Worm (Caenorhabditis elegans): Measurements from ENCODE around the gene C49C3.11.
A peak's percentile ranks its signal among the peaks of the same experiment; 100 is the strongest.

C49C3.11 gene

DNA sequence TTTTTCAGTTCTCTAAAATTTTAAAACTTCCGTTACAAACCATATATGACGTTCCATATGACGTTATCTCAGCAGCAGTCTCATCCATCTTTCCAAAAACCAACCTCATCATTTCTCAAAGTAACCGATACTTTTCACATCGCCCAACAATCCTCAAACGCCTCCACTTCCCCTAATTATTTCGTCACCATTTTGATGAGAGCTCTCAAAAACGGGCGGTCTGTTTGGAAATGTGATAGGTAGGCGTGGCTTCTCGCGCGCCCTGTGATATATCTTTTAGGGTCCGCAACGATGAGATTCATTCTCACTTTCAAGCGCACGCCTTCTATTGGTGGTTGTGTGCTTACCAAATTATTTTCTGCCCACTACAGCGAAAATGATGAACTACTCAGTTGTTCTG lies 24.7 kb downstream of the C49C3.11 start, which contains the start of gene trh-1:
TSS of gene trh-1 (plus strand) at position 301 of the 400 bp plus-strand sequence.
- no peak for TF ChIP-seq ZK546.5 (tag; optimal IDR thresholded peaks at IDR 0.05)
- no peak for TF ChIP-seq egl-27 (tag; optimal IDR thresholded peaks at IDR 0.05)
- no peak for TF ChIP-seq pha-4 (tag; optimal IDR thresholded peaks at IDR 0.05)
- no peak for TF ChIP-seq R02D3.7 (tag; optimal IDR thresholded peaks at IDR 0.05)
- TF ChIP-seq sea-2 (GFP tag; optimal IDR thresholded peaks at IDR 0.05), result no peak
- TF ChIP-seq aly-2 (tag; optimal IDR thresholded peaks at IDR 0.05), result no peak
- no peak for TF ChIP-seq mdl-1 (tag; optimal IDR thresholded peaks at IDR 0.05)
- no peak for TF ChIP-seq nhr-25 (tag; optimal IDR thresholded peaks at IDR 0.05)
- no peak for TF ChIP-seq ztf-4 (tag; optimal IDR thresholded peaks at IDR 0.05)
- TF ChIP-seq ceh-9 (tag; optimal IDR thresholded peaks at IDR 0.05), result no peak
- TF ChIP-seq egl-5 (tag; optimal IDR thresholded peaks at IDR 0.05), result no peak
- TF ChIP-seq daf-12 (tag; optimal IDR thresholded peaks at IDR 0.05), result no peak
- TF ChIP-seq ceh-28 (tag; optimal IDR thresholded peaks at IDR 0.05), result no peak
- no peak for TF ChIP-seq unc-39 (tag; optimal IDR thresholded peaks at IDR 0.05)
- no peak for TF ChIP-seq nhr-237 (tag; optimal IDR thresholded peaks at IDR 0.05)
- no peak for TF ChIP-seq skn-1 (tag; optimal IDR thresholded peaks at IDR 0.05)
- TF ChIP-seq fkh-2 (tag; optimal IDR thresholded peaks at IDR 0.05), result no peak
- no peak for TF ChIP-seq ceh-82 (tag; optimal IDR thresholded peaks at IDR 0.05)

DNA sequence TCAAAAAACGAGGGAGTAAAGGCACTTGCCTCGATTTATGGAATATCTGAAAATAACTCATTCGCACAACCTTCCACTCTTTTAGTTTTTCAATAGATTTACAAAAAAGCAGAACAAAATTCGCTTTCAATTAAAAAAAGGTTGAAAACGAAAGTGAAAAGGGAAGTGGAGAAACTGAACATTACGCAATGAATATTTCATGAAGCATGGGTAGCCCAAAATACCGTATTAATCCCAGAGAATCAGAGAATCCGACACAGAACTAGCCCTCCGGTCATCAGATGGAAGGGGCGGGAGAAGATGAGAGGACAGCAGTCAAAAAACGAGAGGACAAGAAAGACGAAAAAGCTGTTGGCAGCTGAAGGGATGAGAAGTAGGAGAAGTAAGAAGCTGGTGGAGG lies 27.9 kb downstream of the C49C3.11 start, which contains the start of gene C30H6.5:
TSS of gene C30H6.5 (plus strand) at position 301 of the 400 bp plus-strand sequence.
- TF ChIP-seq mml-1 (tag; optimal IDR thresholded peaks at IDR 0.05), result no peak

DNA sequence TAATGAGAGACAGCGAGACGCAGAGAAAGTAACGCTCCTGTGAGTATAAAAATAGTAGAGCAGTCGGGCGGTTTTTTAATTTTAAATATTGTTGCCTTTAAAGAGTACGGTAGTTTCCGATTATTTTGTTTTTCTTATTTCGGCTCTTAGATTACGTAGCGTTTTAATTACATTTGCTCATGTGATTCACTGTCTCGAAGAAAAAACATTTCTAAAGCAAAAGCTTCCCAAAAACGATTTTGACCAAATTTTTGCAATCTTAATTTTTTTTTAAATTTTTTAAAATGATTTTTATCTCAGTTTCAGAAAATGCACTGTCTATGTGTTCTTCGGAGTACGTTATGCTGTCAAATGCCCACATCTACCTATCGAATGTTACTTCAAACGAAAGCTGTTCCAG lies 32.5 kb downstream of the C49C3.11 start, which contains the start of gene haf-1:
TSS of gene haf-1 (plus strand) at position 301 of the 400 bp plus-strand sequence.
- TF ChIP-seq nfya-1 (tag; optimal IDR thresholded peaks at IDR 0.05; ENCODE audit: insufficient read depth) (no peak), nhr-28 (tag; optimal IDR thresholded peaks at IDR 0.05) (no peak), pqm-1 (tag; optimal IDR thresholded peaks at IDR 0.05) (peak; percentile 45), pha-4 (tag; optimal IDR thresholded peaks at IDR 0.05) (peak; percentile 43), fkh-2 (tag; optimal IDR thresholded peaks at IDR 0.05) (no peak), mml-1 (tag; optimal IDR thresholded peaks at IDR 0.05) (no peak), elt-2 (tag; optimal IDR thresholded peaks at IDR 0.05) (no peak), nhr-77 (tag; optimal IDR thresholded peaks at IDR 0.05) (no peak), ceh-9 (tag; optimal IDR thresholded peaks at IDR 0.05) (no peak)

DNA sequence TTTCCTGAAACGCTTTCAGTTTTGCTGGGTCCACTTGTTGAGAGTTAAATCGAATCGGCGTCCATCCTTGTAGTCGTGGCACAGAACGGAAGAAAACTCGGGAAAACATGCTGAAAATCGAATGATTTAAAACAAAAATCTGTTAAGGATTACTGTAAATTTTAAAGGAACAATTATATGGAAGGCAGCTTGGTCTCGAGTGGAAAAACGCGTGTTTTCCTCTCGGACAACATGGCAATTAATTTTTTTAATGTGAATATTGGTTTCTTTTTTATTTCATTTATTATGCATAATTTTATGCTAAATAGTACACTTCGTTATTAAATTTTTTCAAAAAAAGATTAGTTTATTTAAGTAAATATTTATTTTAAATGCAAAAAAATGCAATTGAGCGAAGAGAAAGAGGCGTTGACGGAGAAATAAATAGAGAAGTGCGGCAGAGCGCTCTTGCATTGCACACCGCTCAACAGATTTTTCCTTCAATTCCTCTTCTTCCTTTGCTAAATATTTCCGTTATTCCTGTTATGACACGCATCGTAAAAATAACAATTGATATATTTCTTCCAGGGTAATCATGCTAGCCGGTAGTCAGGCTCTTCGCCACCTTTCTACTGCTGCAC lies 36.6 kb downstream of the C49C3.11 start, which contains the start of the genes C30H6.9 and dlat-2:
TSS of gene C30H6.9 (minus strand) at position 110 of the 620 bp plus-strand sequence.
TSS of gene dlat-2 (plus strand) at position 566 of the 620 bp plus-strand sequence.
- TF ChIP-seq snpc-4 (tag; optimal IDR thresholded peaks at IDR 0.05) (peak; percentile 43), elt-2 (tag; optimal IDR thresholded peaks at IDR 0.05) (peak; percentile 8), nfya-1 (tag; optimal IDR thresholded peaks at IDR 0.05; ENCODE audit: insufficient read depth) (peak; percentile 24), daf-12 (tag; optimal IDR thresholded peaks at IDR 0.05) (no peak), nhr-11 (tag; optimal IDR thresholded peaks at IDR 0.05) (no peak), hmg-11 (tag; optimal IDR thresholded peaks at IDR 0.05) (peak; percentile 24), lin-15B (tag; optimal IDR thresholded peaks at IDR 0.05) (peak; percentile 71), pha-4 (tag; optimal IDR thresholded peaks at IDR 0.05) (peak; percentile 94)

DNA sequence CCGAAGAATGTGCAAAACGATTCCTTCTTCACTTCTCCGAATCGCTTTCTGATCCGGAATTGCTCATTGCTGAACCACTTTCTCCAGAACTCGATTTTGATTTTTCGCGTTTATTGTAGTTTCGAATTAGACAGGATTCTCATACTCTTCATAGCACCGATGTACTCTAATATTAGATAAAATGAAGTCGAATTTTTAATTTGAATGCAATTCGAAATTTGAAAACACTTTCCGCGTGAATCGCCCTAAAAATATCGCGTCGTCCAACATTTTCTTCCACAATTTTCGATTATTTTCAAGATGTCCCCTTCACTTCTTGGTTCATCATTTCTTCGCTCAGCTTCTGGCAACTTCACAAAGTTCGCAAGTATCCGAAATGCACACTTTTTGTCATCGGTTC lies 38.4 kb downstream of the C49C3.11 start, which contains the start of gene C30H6.8:
TSS of gene C30H6.8 (plus strand) at position 301 of the 400 bp plus-strand sequence.
- no peak for TF ChIP-seq nhr-23 (tag; optimal IDR thresholded peaks at IDR 0.05)
- no peak for TF ChIP-seq elt-2 (tag; optimal IDR thresholded peaks at IDR 0.05)
- no peak for TF ChIP-seq hmg-11 (tag; optimal IDR thresholded peaks at IDR 0.05)
- no peak for TF ChIP-seq egl-5 (tag; optimal IDR thresholded peaks at IDR 0.05)
- TF ChIP-seq ztf-4 (tag; optimal IDR thresholded peaks at IDR 0.05), result no peak
- no peak for TF ChIP-seq pha-4 (tag; optimal IDR thresholded peaks at IDR 0.05)
- no peak for TF ChIP-seq nhr-76 (tag; optimal IDR thresholded peaks at IDR 0.05)
- TF ChIP-seq fkh-10 (GFP tag; optimal IDR thresholded peaks at IDR 0.05), result no peak
- no peak for TF ChIP-seq nhr-67 (tag; optimal IDR thresholded peaks at IDR 0.05)
- TF ChIP-seq mml-1 (tag; optimal IDR thresholded peaks at IDR 0.05), result no peak
- no peak for TF ChIP-seq daf-12 (tag; optimal IDR thresholded peaks at IDR 0.05)
- TF ChIP-seq nfya-1 (tag; optimal IDR thresholded peaks at IDR 0.05; ENCODE audit: insufficient read depth), result no peak
- TF ChIP-seq ZK546.5 (tag; optimal IDR thresholded peaks at IDR 0.05), result no peak

Measured in whole organism, L3 larva.